Worm (Caenorhabditis elegans) whole organism, L4/young adult: ENCODE results near the gene txt-8.

Source experiments
- W03F9.2 ChIP-seq: fragments of 150-350 bp; optimal IDR thresholded peaks from 2 replicates; lab custom pipeline; 2014; ENCODE audit warnings: missing biosample characterization, missing genetic modification characterization
- him-1 ChIP-seq: sonication (generic microtip); optimal IDR thresholded peaks from 2 replicates; lab custom pipeline; 2016; ENCODE audit warnings: missing genotype, missing genetic modification reagents, missing genetic modification characterization, missing compliant biosample characterization

- TF ChIP-seq him-1 (tag; lab: Kevin White, UChicago) = no peak
- no peak for TF ChIP-seq W03F9.2
These were observed 18.5 kb upstream of the txt-8 start, which contains the start of gene Y51A2B.9 for ce11 chrV:18395649-18396048.
